Worm (Caenorhabditis elegans) whole organism, mixed stage, embryonic: Measurements from ENCODE around the gene pqn-42.

ENCODE experiments used
- ceh-39 ChIP-seq: fragments of 150-350 bp; optimal IDR thresholded peaks from 2 replicates; lab custom pipeline; 2014; ENCODE audit warnings: missing biosample characterization, missing genetic modification characterization
- ces-1 ChIP-seq: fragments of 150-350 bp; optimal IDR thresholded peaks from 2 replicates; lab custom pipeline; 2014; ENCODE audit warnings: missing biosample characterization, missing genetic modification reagents, missing genetic modification characterization
- elt-3 ChIP-seq: fragments of 150-350 bp; optimal IDR thresholded peaks from 2 replicates; lab custom pipeline; 2014; ENCODE audit warnings: missing biosample characterization, missing genetic modification characterization
- lin-13 ChIP-seq: fragments of 150-350 bp; optimal IDR thresholded peaks from 2 replicates; lab custom pipeline; 2014; ENCODE audit warnings: missing biosample characterization, missing genetic modification characterization
- sptf-1 ChIP-seq: sonication (generic microtip); optimal IDR thresholded peaks from 2 replicates; lab custom pipeline; 2017; ENCODE audit warnings: mild to moderate bottlenecking, missing genetic modification characterization, moderate library complexity, missing compliant biosample characterization
- ztf-11 ChIP-seq: fragments of 150-350 bp; optimal IDR thresholded peaks from 2 replicates; lab custom pipeline; 2014; ENCODE audit warnings: missing biosample characterization, missing genetic modification characterization

- TF ChIP-seq ces-1 (GFP tag; lab: Kevin White, UChicago) (no peak), elt-3 (no peak), sptf-1 (no peak), ztf-11 (tag; lab: Kevin White, UChicago) (no peak), lin-13 (tag; lab: Kevin White, UChicago) (no peak), ceh-39 (no peak)
These were observed 24.7 kb upstream of the pqn-42 start, which contains the start of gene F53G2.13 for ce11 chrII:2483507-2483906.
